Worm (Caenorhabditis elegans) whole organism, late embryonic: Measurements from ENCODE around the gene scav-4.

Source experiments
- C08G9.2 ChIP-seq: sonication (generic microtip); optimal IDR thresholded peaks from 2 replicates; lab custom pipeline; 2016; ENCODE audit warnings: mild to moderate bottlenecking, missing genetic modification characterization, moderate library complexity, missing compliant biosample characterization
- Y22D7AL.16 ChIP-seq: sonication (generic microtip); optimal IDR thresholded peaks from 2 replicates; lab custom pipeline; 2016; ENCODE audit warnings: missing genetic modification characterization, missing compliant biosample characterization
- ama-1 ChIP-seq: fragments of 150-350 bp; optimal IDR thresholded peaks from 2 replicates; lab custom pipeline; 2014
- ceh-30 ChIP-seq: fragments of 150-350 bp; optimal IDR thresholded peaks from 2 replicates; lab custom pipeline; 2014; ENCODE audit warnings: missing biosample characterization, missing genetic modification characterization
- fax-1 ChIP-seq: sonication (generic microtip); optimal IDR thresholded peaks from 2 replicates; lab custom pipeline; 2016; ENCODE audit warnings: missing genotype, missing genetic modification characterization, missing compliant biosample characterization
- fkh-10 ChIP-seq: fragments of 150-350 bp; optimal IDR thresholded peaks from 2 replicates; lab custom pipeline; 2014; ENCODE audit warnings: missing biosample characterization, missing genetic modification reagents, missing genetic modification characterization
- hlh-15 ChIP-seq: sonication (generic microtip); optimal IDR thresholded peaks from 2 replicates; lab custom pipeline; 2016; ENCODE audit warnings: missing genetic modification characterization, missing compliant biosample characterization
- madf-2 ChIP-seq: sonication (generic microtip); optimal IDR thresholded peaks from 2 replicates; lab custom pipeline; 2017; ENCODE audit warnings: missing genetic modification characterization, missing compliant biosample characterization
- nhr-11 ChIP-seq: fragments of 150-350 bp; optimal IDR thresholded peaks from 2 replicates; lab custom pipeline; 2014; ENCODE audit warnings: missing biosample characterization, missing genetic modification characterization
- pag-3 ChIP-seq: sonication (generic microtip); optimal IDR thresholded peaks from 2 replicates; lab custom pipeline; 2016; ENCODE audit warnings: missing compliant biosample characterization, missing genetic modification characterization, borderline replicate concordance
- pqm-1 ChIP-seq: sonication (generic microtip); optimal IDR thresholded peaks from 2 replicates; lab custom pipeline; 2016; ENCODE audit warnings: missing genetic modification characterization, missing compliant biosample characterization
- pros-1 ChIP-seq: fragments of 150-350 bp; optimal IDR thresholded peaks from 2 replicates; lab custom pipeline; 2014; ENCODE audit warnings: missing biosample characterization, missing genetic modification reagents, missing genetic modification characterization
- rnt-1 ChIP-seq: sonication (generic microtip); optimal IDR thresholded peaks from 2 replicates; lab custom pipeline; 2016; ENCODE audit warnings: missing genetic modification characterization, missing compliant biosample characterization
- sox-4 ChIP-seq: sonication (generic microtip); optimal IDR thresholded peaks from 2 replicates; lab custom pipeline; 2017; ENCODE audit warnings: mild to moderate bottlenecking, missing genetic modification characterization, inconsistent platforms, missing compliant biosample characterization

DNA sequence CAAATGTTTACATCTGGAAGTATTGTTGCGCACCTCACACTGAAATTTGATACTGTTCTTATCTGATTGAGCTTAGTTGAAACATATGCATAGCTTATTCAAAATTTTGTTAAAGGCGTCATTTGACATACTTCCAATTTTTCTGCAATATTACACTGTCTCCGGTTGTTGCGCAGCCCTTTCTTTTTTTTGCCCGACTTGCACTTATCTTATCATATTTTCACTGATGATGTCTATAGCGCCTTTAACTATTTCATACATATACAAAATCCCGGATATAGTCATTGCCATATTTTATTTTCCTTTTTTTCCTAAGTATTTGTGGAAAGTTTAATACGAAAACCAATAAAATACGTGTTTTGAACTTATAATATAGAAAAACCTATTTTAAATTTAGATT is 25.2 kb downstream of the scav-4 start:
- TF ChIP-seq pqm-1 (tag; lab: Kevin White, UChicago), result no peak
- TF ChIP-seq fax-1 (tag; lab: Kevin White, UChicago), result no peak
- no peak for TF ChIP-seq pros-1
- no peak for TF ChIP-seq madf-2 (tag; lab: Kevin White, UChicago)
- no peak for TF ChIP-seq C08G9.2 (tag; lab: Kevin White, UChicago)
- TF ChIP-seq fkh-10 (GFP tag; lab: Kevin White, UChicago), result no peak
- TF ChIP-seq sox-4 (tag; lab: Kevin White, UChicago), result no peak
- no peak for TF ChIP-seq nhr-11 (tag; lab: Kevin White, UChicago)
- TF ChIP-seq rnt-1, result no peak
- TF ChIP-seq ama-1 (lab: Kevin White, UChicago), result no peak
- no peak for TF ChIP-seq hlh-15 (tag; lab: Kevin White, UChicago)
- no peak for TF ChIP-seq Y22D7AL.16 (tag; lab: Kevin White, UChicago)
- TF ChIP-seq pag-3 (tag; lab: Kevin White, UChicago), result no peak
- no peak for TF ChIP-seq ceh-30 (tag; lab: Kevin White, UChicago)
